Worm (Caenorhabditis elegans) whole organism, late embryonic: ENCODE measurements around the gene C27D6.15.

Experiments
- C08G9.2 ChIP-seq: sonication (generic microtip); optimal IDR thresholded peaks from 2 replicates; lab custom pipeline; 2016; ENCODE audit warnings: mild to moderate bottlenecking, missing genetic modification characterization, moderate library complexity, missing compliant biosample characterization
- C38D4.7 ChIP-seq: fragments of 200-800 bp; sonication (Bioruptor generic); optimal IDR thresholded peaks from 2 replicates; lab custom pipeline; 2018; ENCODE audit warnings: mild to moderate bottlenecking, missing genetic modification characterization, moderate library complexity, missing compliant biosample characterization
- K09A11.1 ChIP-seq: sonication (generic microtip); optimal IDR thresholded peaks from 2 replicates; lab custom pipeline; 2017; ENCODE audit warnings: antibody characterized with exemption, mild to moderate bottlenecking, missing genetic modification characterization, missing compliant biosample characterization; ENCODE audit not compliant: insufficient read depth
- T23F11.4 ChIP-seq: fragments of 200-800 bp; sonication (Bioruptor generic); optimal IDR thresholded peaks from 2 replicates; lab custom pipeline; 2018; ENCODE audit warnings: mild to moderate bottlenecking, missing genetic modification characterization, missing compliant biosample characterization
- Y22D7AL.16 ChIP-seq: sonication (generic microtip); optimal IDR thresholded peaks from 2 replicates; lab custom pipeline; 2016; ENCODE audit warnings: missing genetic modification characterization, missing compliant biosample characterization
- ceh-2 ChIP-seq: sonication (generic microtip); optimal IDR thresholded peaks from 2 replicates; lab custom pipeline; 2016; ENCODE audit warnings: missing genotype, missing genetic modification characterization, missing compliant biosample characterization
- ceh-22 ChIP-seq: sonication (generic microtip); optimal IDR thresholded peaks from 2 replicates; lab custom pipeline; 2017; ENCODE audit warnings: missing biosample characterization, missing genetic modification characterization
- ceh-31 ChIP-seq: sonication (generic microtip); optimal IDR thresholded peaks from 2 replicates; lab custom pipeline; 2016; ENCODE audit warnings: missing genetic modification characterization, missing compliant biosample characterization
- ceh-34 ChIP-seq: sonication (generic microtip); optimal IDR thresholded peaks from 2 replicates; lab custom pipeline; 2016; ENCODE audit warnings: mild to moderate bottlenecking, missing genetic modification characterization, missing compliant biosample characterization
- ceh-45 ChIP-seq: fragments of 200-800 bp; sonication (Bioruptor generic); IDR thresholded peaks from 2 replicates; pipeline ENCODE4 v1.3.6; 2022; ENCODE audit warnings: missing genetic modification reagents, missing genetic modification characterization, missing compliant biosample characterization
- ceh-9 ChIP-seq: sonication (generic microtip); optimal IDR thresholded peaks from 2 replicates; lab custom pipeline; 2016; ENCODE audit warnings: mild to moderate bottlenecking, missing genetic modification characterization, inconsistent platforms, missing compliant biosample characterization
- che-1 ChIP-seq: sonication (generic microtip); optimal IDR thresholded peaks from 2 replicates; lab custom pipeline; 2016; ENCODE audit warnings: mild to moderate bottlenecking, missing genetic modification characterization, missing compliant biosample characterization
- dve-1 ChIP-seq: sonication (generic microtip); optimal IDR thresholded peaks from 2 replicates; lab custom pipeline; 2017; ENCODE audit warnings: antibody characterized with exemption, mild to moderate bottlenecking, missing genetic modification characterization, missing compliant biosample characterization
- elt-2 ChIP-seq: sonication (generic microtip); optimal IDR thresholded peaks from 2 replicates; lab custom pipeline; 2016; ENCODE audit warnings: missing genetic modification reagents, missing genetic modification characterization, missing compliant biosample characterization
- ets-4 ChIP-seq: sonication (generic microtip); optimal IDR thresholded peaks from 2 replicates; lab custom pipeline; 2016; ENCODE audit warnings: missing genetic modification characterization, missing compliant biosample characterization
- fax-1 ChIP-seq: sonication (generic microtip); optimal IDR thresholded peaks from 2 replicates; lab custom pipeline; 2016; ENCODE audit warnings: missing genotype, missing genetic modification characterization, missing compliant biosample characterization
- hlh-30 ChIP-seq: sonication (generic microtip); optimal IDR thresholded peaks from 2 replicates; lab custom pipeline; 2017; ENCODE audit warnings: antibody characterized with exemption, missing genetic modification characterization, missing compliant biosample characterization; ENCODE audit not compliant: insufficient read depth
- mec-3 ChIP-seq: sonication (generic microtip); optimal IDR thresholded peaks from 2 replicates; lab custom pipeline; 2016; ENCODE audit warnings: borderline replicate concordance, missing genetic modification characterization, missing compliant biosample characterization
- pag-3 ChIP-seq: sonication (generic microtip); optimal IDR thresholded peaks from 2 replicates; lab custom pipeline; 2016; ENCODE audit warnings: missing compliant biosample characterization, missing genetic modification characterization, borderline replicate concordance
- pax-1 ChIP-seq: fragments of 150-350 bp; optimal IDR thresholded peaks from 2 replicates; lab custom pipeline; 2014; ENCODE audit warnings: missing biosample characterization, missing genetic modification characterization
- pha-4 ChIP-seq: fragments of 150-350 bp; optimal IDR thresholded peaks from 2 replicates; lab custom pipeline; 2018; ENCODE audit warnings: missing biosample characterization, missing genetic modification reagents, missing genetic modification characterization
- ref-2 ChIP-seq: sonication (generic microtip); optimal IDR thresholded peaks from 2 replicates; lab custom pipeline; 2016; ENCODE audit warnings: missing genetic modification characterization, missing compliant biosample characterization
- sdc-2 ChIP-seq: sonication (generic microtip); optimal IDR thresholded peaks from 2 replicates; lab custom pipeline; 2016; ENCODE audit warnings: missing genotype, missing genetic modification characterization, missing compliant biosample characterization
- sox-2 ChIP-seq: fragments of 200-800 bp; sonication (Bioruptor generic); IDR thresholded peaks from 2 replicates; pipeline ENCODE4 v1.3.6; 2022; ENCODE audit warnings: missing genetic modification reagents, missing genetic modification characterization, missing compliant biosample characterization
- sox-4 ChIP-seq: sonication (generic microtip); optimal IDR thresholded peaks from 2 replicates; lab custom pipeline; 2017; ENCODE audit warnings: mild to moderate bottlenecking, missing genetic modification characterization, inconsistent platforms, missing compliant biosample characterization
- tbx-2 ChIP-seq: sonication (generic microtip); optimal IDR thresholded peaks from 2 replicates; lab custom pipeline; 2016; ENCODE audit warnings: missing genetic modification characterization, missing compliant biosample characterization
- tbx-7 ChIP-seq: sonication (generic microtip); optimal IDR thresholded peaks from 2 replicates; lab custom pipeline; 2016; ENCODE audit warnings: missing genotype, missing genetic modification characterization, missing compliant biosample characterization
- unc-3 ChIP-seq, 2 experiments: fragments of 200-800 bp in 1 of 2; sonication (Bioruptor generic) in 1 of 2; sonication (generic microtip) in 1 of 2; conservative IDR thresholded peaks in 1 of 2; optimal IDR thresholded peaks in 1 of 2; 2 replicates each; pipeline versions ENCODE4 v1.3.6 to Lab custom; 2016 to 2022; ENCODE audit warnings: missing compliant biosample characterization in 2 of 2, missing genetic modification characterization in 2 of 2, missing genetic modification reagents in 1 of 2
- unc-42 ChIP-seq: sonication (generic microtip); optimal IDR thresholded peaks from 2 replicates; lab custom pipeline; 2016; ENCODE audit warnings: missing genotype, missing genetic modification characterization, missing compliant biosample characterization
- unc-86 ChIP-seq: sonication (generic microtip); optimal IDR thresholded peaks from 2 replicates; lab custom pipeline; 2016; ENCODE audit warnings: missing genetic modification characterization, missing compliant biosample characterization

C27D6.15 gene

ce11 chrII:5185955-5186539 lies 14.3 kb downstream of the C27D6.15 start:
- no peak for TF ChIP-seq mec-3
- TF ChIP-seq elt-2 = peak; percentile 88

DNA sequence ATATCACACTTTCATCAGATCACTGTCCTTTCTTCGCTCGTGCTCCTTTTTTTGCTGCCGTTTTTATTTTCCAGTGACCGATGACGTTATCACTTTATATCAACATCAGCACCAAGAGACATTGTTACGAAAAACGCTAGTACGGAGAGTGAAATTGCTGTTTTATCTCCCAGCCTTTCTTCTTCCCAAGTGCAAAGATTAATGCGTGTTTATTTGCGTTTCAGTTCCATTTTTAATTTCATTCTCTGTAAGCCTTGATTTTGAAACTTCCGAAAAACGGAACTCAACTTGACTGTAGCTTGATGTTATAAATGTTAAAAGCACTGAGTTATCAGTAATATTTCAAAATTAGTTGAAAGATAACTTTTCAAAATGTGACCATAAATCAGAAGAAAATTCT lies 15.2 kb downstream of the C27D6.15 start:
- TF ChIP-seq unc-86 (tag; lab: Kevin White, UChicago) = no peak
- no peak for TF ChIP-seq ceh-34
- no peak for TF ChIP-seq unc-3 (GFP tag; conservative IDR thresholded peaks at IDR 0.05; lab: Robert Waterston, UW)
- TF ChIP-seq unc-3 (tag; optimal IDR thresholded peaks at IDR 0.05; lab: Kevin White, UChicago) = no peak
- no peak for TF ChIP-seq T23F11.4 (GFP tag; lab: Kevin White, UChicago)
- no peak for TF ChIP-seq ceh-45
- no peak for TF ChIP-seq C38D4.7 (GFP tag; lab: Kevin White, UChicago)
- no peak for TF ChIP-seq tbx-7
- no peak for TF ChIP-seq fax-1 (tag; lab: Kevin White, UChicago)
- no peak for TF ChIP-seq ceh-2
- TF ChIP-seq pag-3 (tag; lab: Kevin White, UChicago) = no peak
- TF ChIP-seq ceh-22 (tag; lab: Kevin White, UChicago) = no peak
- no peak for TF ChIP-seq unc-42 (tag; lab: Kevin White, UChicago)
- no peak for TF ChIP-seq hlh-30 (tag; lab: Kevin White, UChicago)
- TF ChIP-seq ceh-9 (tag; lab: Kevin White, UChicago) = no peak
- TF ChIP-seq ets-4 (tag; lab: Kevin White, UChicago) = no peak
- no peak for TF ChIP-seq pha-4 (tag; lab: Kevin White, UChicago)
- no peak for TF ChIP-seq che-1 (tag; lab: Kevin White, UChicago)

DNA sequence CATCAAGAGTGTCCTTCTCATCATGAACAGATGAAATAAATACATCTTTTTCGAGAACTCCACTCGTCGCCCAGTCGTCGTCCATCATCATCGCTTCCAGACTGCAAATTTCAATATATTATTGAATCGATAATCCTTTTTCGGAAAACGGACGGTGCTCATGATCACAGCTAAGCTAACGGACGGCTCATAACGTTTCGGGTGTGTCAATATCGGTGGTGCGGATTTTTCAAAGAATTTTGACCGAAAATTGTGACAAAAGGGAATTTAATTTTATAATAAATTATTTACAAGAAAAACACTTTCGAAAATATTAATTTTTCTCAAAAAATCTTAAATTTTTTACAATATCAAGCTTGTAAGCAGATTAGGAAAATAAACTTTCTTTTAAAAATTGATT lies 15.8 kb downstream of the C27D6.15 start, which contains the start of gene crh-2:
TSS of gene crh-2 (minus strand) at position 101 of the 400 bp plus-strand sequence.
- TF ChIP-seq ceh-45 = no peak
- no peak for TF ChIP-seq K09A11.1 (tag; lab: Kevin White, UChicago)
- TF ChIP-seq sox-4 (tag; lab: Kevin White, UChicago) = no peak
- no peak for TF ChIP-seq C08G9.2 (tag; lab: Kevin White, UChicago)
- no peak for TF ChIP-seq tbx-2 (tag; lab: Kevin White, UChicago)
- TF ChIP-seq Y22D7AL.16 (tag; lab: Kevin White, UChicago) = no peak
- no peak for TF ChIP-seq dve-1 (tag; lab: Kevin White, UChicago)
- TF ChIP-seq pax-1 (tag; lab: Kevin White, UChicago) = no peak

ce11 chrII:5187934-5188333 lies 16.2 kb downstream of the C27D6.15 start:
- TF ChIP-seq pha-4 (tag; lab: Kevin White, UChicago) (no peak), tbx-2 (tag; lab: Kevin White, UChicago) (no peak), Y22D7AL.16 (tag; lab: Kevin White, UChicago) (no peak), ceh-22 (tag; lab: Kevin White, UChicago) (no peak), ceh-31 (tag; lab: Kevin White, UChicago) (no peak), ceh-9 (tag; lab: Kevin White, UChicago) (no peak), sox-2 (GFP tag; lab: Robert Waterston, UW) (no peak)
- TF ChIP-seq, all 69 proteins: peak for 0

DNA sequence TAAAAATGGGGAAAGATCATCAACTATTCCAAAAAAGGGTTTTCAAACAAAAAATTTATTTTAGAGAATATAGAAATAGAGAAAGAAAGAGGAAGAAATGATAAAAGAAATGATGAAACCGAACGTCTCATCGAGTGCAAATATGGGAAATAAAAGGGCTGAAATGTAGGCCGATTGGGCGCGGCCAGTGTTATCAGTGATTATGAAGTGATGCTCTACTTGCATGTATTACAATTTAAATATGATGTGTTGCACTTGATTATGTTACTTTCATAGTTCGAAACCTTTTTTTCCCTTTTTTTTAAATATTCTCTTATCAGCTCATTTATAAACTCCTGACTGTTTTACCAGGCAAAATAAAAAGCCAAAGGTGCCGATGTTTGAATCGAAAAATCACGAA lies 20.1 kb downstream of the C27D6.15 start:
- peak; percentile 71 for TF ChIP-seq elt-2
- no peak for TF ChIP-seq ref-2 (tag; lab: Kevin White, UChicago)

DNA sequence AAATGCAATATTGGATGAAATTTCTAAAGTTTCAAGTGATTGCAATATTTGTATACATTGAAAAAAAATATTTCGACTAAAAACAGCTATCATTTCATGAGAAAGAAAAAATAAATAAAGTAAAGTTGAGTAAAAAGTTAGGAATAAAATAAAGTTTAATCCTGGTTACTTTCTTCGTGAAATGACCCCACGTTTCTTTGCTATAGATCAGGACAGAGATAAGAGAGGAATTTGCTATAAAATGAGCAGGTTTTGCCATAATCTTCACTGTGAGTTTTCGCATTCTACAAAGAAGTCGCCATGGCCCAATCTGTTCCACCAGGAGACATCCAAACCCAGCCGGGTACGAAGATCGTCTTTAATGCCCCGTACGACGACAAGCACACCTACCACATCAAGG lies 22.4 kb downstream of the C27D6.15 start, which contains the start of gene msp-49:
TSS of gene msp-49 (plus strand) at position 301 of the 400 bp plus-strand sequence.
- no peak for TF ChIP-seq tbx-2 (tag; lab: Kevin White, UChicago)
- TF ChIP-seq pax-1 (tag; lab: Kevin White, UChicago) = no peak
- TF ChIP-seq pag-3 (tag; lab: Kevin White, UChicago) = no peak
- no peak for TF ChIP-seq sdc-2 (tag; lab: Kevin White, UChicago)
